Worm (Caenorhabditis elegans): ENCODE results near the gene ZK1098.9.

The ZK1098.9 gene

DNA sequence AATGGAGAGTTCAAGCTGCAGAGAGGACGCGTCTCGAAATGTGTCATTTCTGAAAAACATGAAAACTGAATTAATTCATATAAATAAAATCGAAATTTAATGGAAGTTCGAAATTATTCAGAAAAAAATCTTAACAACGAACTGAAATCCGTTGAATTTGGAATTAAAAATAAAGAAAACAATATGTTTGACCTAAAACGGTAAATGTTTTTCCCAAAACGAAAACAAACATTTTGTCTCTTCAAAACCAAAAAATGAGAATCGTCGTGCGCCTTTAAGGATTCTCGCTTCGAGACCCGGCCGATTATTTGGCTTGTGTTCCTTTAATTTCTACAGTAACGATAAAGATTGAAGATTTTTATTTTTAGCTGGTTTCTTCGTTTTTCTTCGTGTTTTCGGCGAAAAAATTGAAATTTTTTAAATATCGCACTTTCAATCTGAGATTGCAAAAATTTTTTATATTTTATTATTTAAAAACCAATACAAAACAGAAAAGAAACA, 15.2 kb downstream of the ZK1098.9 start, which contains the start of gene C48B4.7:
C48B4.7 (minus strand) TSS at position 51 of the 501 bp plus-strand sequence.
- no peak for TF ChIP-seq fkh-4 (tag; optimal IDR thresholded peaks at IDR 0.05; ENCODE audit: borderline replicate concordance)
- TF ChIP-seq aha-1 (tag; optimal IDR thresholded peaks at IDR 0.05) = no peak
- TF ChIP-seq ceh-82 (tag; optimal IDR thresholded peaks at IDR 0.05) = no peak
- TF ChIP-seq ztf-4 (tag; optimal IDR thresholded peaks at IDR 0.05) = no peak
- TF ChIP-seq nhr-19 (GFP tag; conservative IDR thresholded peaks at IDR 0.05) = no peak
- TF ChIP-seq ama-1 (optimal IDR thresholded peaks at IDR 0.05) = no peak
- no peak for TF ChIP-seq unc-98 (GFP tag; IDR thresholded peaks at IDR 0.05)
- TF ChIP-seq egl-13 (tag; optimal IDR thresholded peaks at IDR 0.05) = no peak
- no peak for TF ChIP-seq zag-1 (tag; optimal IDR thresholded peaks at IDR 0.05)
- TF ChIP-seq hlh-17 (GFP tag; optimal IDR thresholded peaks at IDR 0.05; ENCODE audit: borderline replicate concordance) = no peak
- no peak for TF ChIP-seq nhr-84 (tag; optimal IDR thresholded peaks at IDR 0.05)
- TF ChIP-seq nhr-85 (tag) = no peak

DNA sequence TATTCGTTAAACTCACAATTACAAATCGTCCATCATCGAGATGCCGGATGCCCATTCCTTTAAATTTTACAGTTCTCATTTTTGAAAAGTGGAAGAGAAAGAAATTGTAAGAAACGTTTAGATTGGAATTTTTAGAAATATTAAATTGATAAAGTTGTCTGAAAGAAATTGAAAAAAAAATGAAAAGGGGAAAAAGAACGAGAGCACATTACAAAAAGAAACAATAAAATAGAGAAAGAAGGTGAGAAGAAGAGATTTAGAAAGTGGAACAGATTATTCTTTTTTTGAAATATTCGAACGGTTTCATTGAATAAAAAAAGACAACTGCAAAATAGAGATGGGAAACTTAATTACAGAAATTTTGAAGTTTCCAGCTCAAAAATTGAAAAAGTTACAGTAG, 16.9 kb downstream of the ZK1098.9 start, which contains the start of gene C48B4.8:
C48B4.8 (minus strand) TSS at position 101 of the 400 bp plus-strand sequence.
- no peak for TF ChIP-seq lir-3 (tag; optimal IDR thresholded peaks at IDR 0.05; ENCODE audit: poor library complexity)
- TF ChIP-seq isw-1 (GFP tag; IDR thresholded peaks at IDR 0.05) = no peak
- TF ChIP-seq C16A3.4 (tag; optimal IDR thresholded peaks at IDR 0.05) = no peak
- TF ChIP-seq vab-15 (tag; optimal IDR thresholded peaks at IDR 0.05) = no peak
- no peak for TF ChIP-seq hpl-2 (GFP tag; optimal IDR thresholded peaks at IDR 0.05)
- TF ChIP-seq lin-13 (GFP tag; optimal IDR thresholded peaks at IDR 0.05) = no peak
- TF ChIP-seq nhr-71 (tag; optimal IDR thresholded peaks at IDR 0.05) = no peak
- no peak for TF ChIP-seq C04F5.9 (tag; optimal IDR thresholded peaks at IDR 0.05)
- TF ChIP-seq sox-4 (tag; optimal IDR thresholded peaks at IDR 0.05) = no peak
- no peak for TF ChIP-seq fkh-10 (GFP tag; optimal IDR thresholded peaks at IDR 0.05)
- no peak for TF ChIP-seq nhr-76 (tag; optimal IDR thresholded peaks at IDR 0.05)
- TF ChIP-seq Y116A8C.19 (tag; optimal IDR thresholded peaks at IDR 0.05; ENCODE audit: borderline replicate concordance) = no peak
- no peak for TF ChIP-seq ceh-90 (tag; optimal IDR thresholded peaks at IDR 0.05)
- TF ChIP-seq blmp-1 (tag; optimal IDR thresholded peaks at IDR 0.05) = no peak
- no peak for TF ChIP-seq grh-1 (GFP tag; IDR thresholded peaks at IDR 0.05)
- TF ChIP-seq nhr-19 (GFP tag; conservative IDR thresholded peaks at IDR 0.05) = no peak
- TF ChIP-seq sup-37 (GFP tag; optimal IDR thresholded peaks at IDR 0.05) = no peak
- TF ChIP-seq tlp-1 (tag; optimal IDR thresholded peaks at IDR 0.05) = no peak
- no peak for TF ChIP-seq nhr-47 (tag; optimal IDR thresholded peaks at IDR 0.05)

DNA sequence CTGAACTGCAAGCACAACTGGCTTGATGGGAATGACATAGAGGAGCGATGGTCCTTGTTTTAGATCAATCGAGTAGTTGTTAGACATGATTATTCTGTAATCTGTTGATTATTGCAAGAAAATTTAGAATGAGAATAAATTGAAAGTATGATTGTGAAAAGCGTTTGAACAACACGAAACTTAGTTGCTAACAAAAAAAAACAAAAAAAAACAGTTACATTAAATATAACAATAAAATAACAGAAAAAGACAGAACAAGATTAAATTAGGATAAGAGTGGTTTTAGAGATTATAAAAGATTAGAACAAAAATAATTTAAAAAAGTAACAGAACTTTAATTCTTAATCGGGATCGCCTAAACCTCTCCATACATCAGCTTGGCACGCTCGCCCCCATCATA, 19.0 kb downstream of the ZK1098.9 start, which contains the start of gene C48B4.9:
C48B4.9 (minus strand) TSS at position 101 of the 400 bp plus-strand sequence.
- TF ChIP-seq nhr-237 (tag; optimal IDR thresholded peaks at IDR 0.05) = no peak
- no peak for TF ChIP-seq sox-4 (tag; optimal IDR thresholded peaks at IDR 0.05)
- TF ChIP-seq lsy-2 (tag; optimal IDR thresholded peaks at IDR 0.05) = no peak
- no peak for TF ChIP-seq alr-1 (tag; optimal IDR thresholded peaks at IDR 0.05; ENCODE audit: borderline replicate concordance)
- no peak for TF ChIP-seq pax-3 (tag; optimal IDR thresholded peaks at IDR 0.05)
- no peak for TF ChIP-seq unc-30 (tag; optimal IDR thresholded peaks at IDR 0.05)
- no peak for TF ChIP-seq mep-1 (tag; optimal IDR thresholded peaks at IDR 0.05)
- no peak for TF ChIP-seq unc-62 (GFP tag; optimal IDR thresholded peaks at IDR 0.05)
- TF ChIP-seq vab-15 (tag; optimal IDR thresholded peaks at IDR 0.05) = no peak
- TF ChIP-seq fkh-8 (tag; optimal IDR thresholded peaks at IDR 0.05) = no peak
- no peak for TF ChIP-seq ces-1 (GFP tag; optimal IDR thresholded peaks at IDR 0.05)
- no peak for TF ChIP-seq F16B12.6 (tag; optimal IDR thresholded peaks at IDR 0.05)
- TF ChIP-seq dpl-1 (GFP tag; optimal IDR thresholded peaks at IDR 0.05) = no peak
- no peak for TF ChIP-seq unc-98 (GFP tag; IDR thresholded peaks at IDR 0.05)
- no peak for TF ChIP-seq elt-2 (tag; optimal IDR thresholded peaks at IDR 0.05)
- TF ChIP-seq nhr-28 (tag; optimal IDR thresholded peaks at IDR 0.05) = no peak
- no peak for TF ChIP-seq lin-13 (GFP tag; optimal IDR thresholded peaks at IDR 0.05)
